Fruit fly (Drosophila melanogaster) whole organism, embryonic: ENCODE data around the gene Pgm1.

Source experiments
- Aef1 ChIP-seq: fragments of 200-800 bp; sonication (Bioruptor generic); IDR thresholded peaks from 3 replicates; pipeline ENCODE4 v1.3.6; 2022; ENCODE audit warnings: missing biosample characterization, missing genetic modification characterization
- Atf6 ChIP-seq: fragments of 200-800 bp; sonication (Bioruptor generic); IDR thresholded peaks from 2 replicates; pipeline ENCODE4 v1.3.6; 2022; ENCODE audit warnings: missing biosample characterization, missing genetic modification characterization
- CG1603 ChIP-seq: fragments of 200-800 bp; sonication (Bioruptor generic); optimal IDR thresholded peaks from 2 replicates; lab custom pipeline; 2019; ENCODE audit warnings: missing biosample characterization, mild to moderate bottlenecking, missing genetic modification characterization, moderate library complexity
- CG16813 ChIP-seq: fragments of 200-800 bp; sonication (Bioruptor generic); IDR thresholded peaks from 3 replicates; pipeline ENCODE4 v1.3.6; 2022; ENCODE audit warnings: missing biosample characterization, missing genetic modification characterization; ENCODE audit not compliant: partially characterized antibody
- CG18599 ChIP-seq: fragments of 200-800 bp; sonication (Bioruptor generic); optimal IDR thresholded peaks from 3 replicates; lab custom pipeline; 2017; ENCODE audit warnings: missing biosample characterization, missing genetic modification characterization, mild to moderate bottlenecking, moderate library complexity, missing genetic modification reagents
- CG18764 ChIP-seq: fragments of 200-800 bp; sonication (Bioruptor generic); optimal IDR thresholded peaks from 3 replicates; lab custom pipeline; 2016; ENCODE audit warnings: missing biosample characterization, missing genetic modification characterization
- CG4360 ChIP-seq: fragments of 200-800 bp; sonication (Bioruptor generic); IDR thresholded peaks from 2 replicates; pipeline ENCODE4 v1.3.6; 2022; ENCODE audit warnings: missing biosample characterization, missing genetic modification characterization
- CG6683 ChIP-seq: fragments of 200-800 bp; sonication (Bioruptor generic); optimal IDR thresholded peaks from 2 replicates; lab custom pipeline; 2017; ENCODE audit warnings: missing biosample characterization, mild to moderate bottlenecking, missing genetic modification characterization, missing genetic modification reagents
- CG6765 ChIP-seq: fragments of 200-800 bp; sonication (Bioruptor generic); optimal IDR thresholded peaks from 3 replicates; lab custom pipeline; 2017; ENCODE audit warnings: missing biosample characterization, mild to moderate bottlenecking, missing genetic modification characterization
- CG8290 ChIP-seq, 3 experiments: fragments of 200-800 bp; sonication (Bioruptor generic); optimal IDR thresholded peaks; 2 replicates each; lab custom pipeline; 2016 to 2019; ENCODE audit warnings: missing biosample characterization in 3 of 3, missing genetic modification characterization in 3 of 3, mild to moderate bottlenecking in 2 of 3, moderate library complexity in 1 of 3
- CG8388 ChIP-seq: fragments of 200-800 bp; sonication (Bioruptor generic); optimal IDR thresholded peaks from 2 replicates; lab custom pipeline; 2019; ENCODE audit warnings: missing biosample characterization, mild to moderate bottlenecking, missing genetic modification characterization, moderate library complexity
- CHES-1-like ChIP-seq: fragments of 200-800 bp; sonication (Bioruptor generic); optimal IDR thresholded peaks from 2 replicates; lab custom pipeline; 2016; ENCODE audit warnings: missing biosample characterization, missing genetic modification characterization
- Dip3 ChIP-seq: fragments of 200-800 bp; sonication (Bioruptor generic); optimal IDR thresholded peaks from 3 replicates; lab custom pipeline; 2016; ENCODE audit warnings: missing biosample characterization, missing genetic modification characterization
- Drgx ChIP-seq: fragments of 200-800 bp; sonication (Bioruptor generic); IDR thresholded peaks from 2 replicates; pipeline ENCODE4 v1.3.6; 2022; ENCODE audit warnings: missing biosample characterization, missing genetic modification characterization
- Gug ChIP-seq: fragments of 200-800 bp; sonication (Bioruptor generic); IDR thresholded peaks from 4 replicates; pipeline ENCODE4 v1.3.6; 2022; ENCODE audit warnings: missing biosample characterization, missing genetic modification characterization
- HLH54F ChIP-seq: fragments of 200-800 bp; sonication (Bioruptor generic); optimal IDR thresholded peaks from 3 replicates; lab custom pipeline; 2016; ENCODE audit warnings: missing biosample characterization, missing genetic modification characterization
- HLHmδ ChIP-seq: fragments of 200-800 bp; sonication (Bioruptor generic); optimal IDR thresholded peaks from 2 replicates; lab custom pipeline; 2018; ENCODE audit warnings: missing biosample characterization, mild to moderate bottlenecking, missing genetic modification characterization, moderate library complexity
- Hr51 ChIP-seq, 2 experiments: fragments of 200-800 bp; sonication (Bioruptor generic); optimal IDR thresholded peaks; 2 replicates in 1 of 2; 3 replicates in 1 of 2; lab custom pipeline; 2016 to 2018; ENCODE audit warnings: missing biosample characterization in 2 of 2, missing genetic modification characterization in 2 of 2, mild to moderate bottlenecking in 1 of 2, moderate library complexity in 1 of 2
- Hr78 ChIP-seq, 2 experiments: fragments of 200-800 bp in 1 of 2; fragments of >200 bp in 1 of 2; sonication (Bioruptor generic) in 1 of 2; optimal IDR thresholded peaks; 2 replicates each; lab custom pipeline; 2017 to 2019; ENCODE audit warnings: missing biosample characterization in 2 of 2, missing genetic modification characterization in 2 of 2, mild to moderate bottlenecking in 1 of 2, moderate library complexity in 1 of 2
- Lim3 ChIP-seq: fragments of 200-800 bp; sonication (Bioruptor generic); IDR thresholded peaks from 2 replicates; pipeline ENCODE4 v1.3.6; 2022; ENCODE audit warnings: missing biosample characterization, missing genetic modification characterization
- NfI ChIP-seq: fragments of 200-800 bp; sonication (Bioruptor generic); optimal IDR thresholded peaks from 3 replicates; lab custom pipeline; 2018; ENCODE audit warnings: missing biosample characterization, mild to moderate bottlenecking, missing genetic modification characterization, moderate library complexity
- Ssrp ChIP-seq: fragments of 200-800 bp; sonication (Bioruptor generic); optimal IDR thresholded peaks from 2 replicates; lab custom pipeline; 2018; ENCODE audit warnings: missing biosample characterization, mild to moderate bottlenecking, missing genetic modification characterization, moderate library complexity
- Taf1 ChIP-seq: fragments of 200-800 bp; sonication (Bioruptor generic); IDR thresholded peaks from 2 replicates; pipeline ENCODE4 v1.3.6; 2022; ENCODE audit warnings: missing biosample characterization, missing genetic modification characterization
- ab ChIP-seq: fragments of 200-800 bp; sonication (Bioruptor generic); optimal IDR thresholded peaks from 2 replicates; lab custom pipeline; 2016; ENCODE audit warnings: missing biosample characterization, missing genetic modification characterization
- al ChIP-seq: fragments of 200-800 bp; sonication (Bioruptor generic); IDR thresholded peaks from 2 replicates; pipeline ENCODE4 v1.3.6; 2022; ENCODE audit warnings: missing biosample characterization, missing genetic modification characterization
- az2 ChIP-seq: fragments of 200-800 bp; sonication (Bioruptor generic); optimal IDR thresholded peaks from 3 replicates; lab custom pipeline; 2016; ENCODE audit warnings: missing biosample characterization, missing genetic modification characterization
- bcd ChIP-seq: fragments of 200-800 bp; sonication (Bioruptor generic); optimal IDR thresholded peaks from 2 replicates; lab custom pipeline; 2017; ENCODE audit warnings: missing biosample characterization, mild to moderate bottlenecking, missing genetic modification characterization
- br ChIP-seq: fragments of >200 bp; optimal IDR thresholded peaks from 2 replicates; lab custom pipeline; 2017
- cas ChIP-seq: fragments of 200-800 bp; sonication (Bioruptor generic); IDR thresholded peaks from 2 replicates; pipeline ENCODE4 v1.3.6; 2022; ENCODE audit warnings: missing biosample characterization, missing genetic modification characterization
- chn ChIP-seq: fragments of 200-800 bp; sonication (Bioruptor generic); optimal IDR thresholded peaks from 2 replicates; lab custom pipeline; 2016; ENCODE audit warnings: missing biosample characterization, missing genetic modification characterization
- disco-r ChIP-seq: fragments of 200-800 bp; sonication (Bioruptor generic); optimal IDR thresholded peaks from 2 replicates; lab custom pipeline; 2016; ENCODE audit warnings: missing biosample characterization, missing genetic modification characterization
- dmrt99B ChIP-seq: fragments of 200-800 bp; sonication (Bioruptor generic); optimal IDR thresholded peaks from 2 replicates; lab custom pipeline; 2018; ENCODE audit warnings: missing biosample characterization, mild to moderate bottlenecking, missing genetic modification characterization, moderate library complexity
- ems ChIP-seq: fragments of 200-800 bp; sonication (Bioruptor generic); optimal IDR thresholded peaks from 3 replicates; lab custom pipeline; 2016; ENCODE audit warnings: missing biosample characterization, missing genetic modification characterization
- en ChIP-seq: fragments of 200-800 bp; sonication (Bioruptor generic); optimal IDR thresholded peaks from 2 replicates; lab custom pipeline; 2016; ENCODE audit warnings: missing biosample characterization, missing genetic modification characterization
- fu2 ChIP-seq: fragments of 200-800 bp; sonication (Bioruptor generic); optimal IDR thresholded peaks from 2 replicates; lab custom pipeline; 2016; ENCODE audit warnings: missing biosample characterization, missing genetic modification characterization
- gce ChIP-seq: fragments of 200-800 bp; sonication (Bioruptor generic); IDR thresholded peaks from 3 replicates; pipeline ENCODE4 v1.3.6; 2022; ENCODE audit warnings: missing biosample characterization, missing genetic modification characterization
- gcm2 ChIP-seq: fragments of 200-800 bp; sonication (Bioruptor generic); optimal IDR thresholded peaks from 2 replicates; lab custom pipeline; 2016; ENCODE audit warnings: missing biosample characterization, missing genetic modification characterization
- gfzf ChIP-seq: fragments of 200-800 bp; sonication (Bioruptor generic); optimal IDR thresholded peaks from 2 replicates; lab custom pipeline; 2016; ENCODE audit warnings: missing biosample characterization, mild to moderate bottlenecking, missing genetic modification characterization, moderate library complexity
- jumu ChIP-seq: fragments of 200-800 bp; sonication (Bioruptor generic); optimal IDR thresholded peaks from 3 replicates; lab custom pipeline; 2016; ENCODE audit warnings: missing biosample characterization, missing genetic modification characterization
- kay ChIP-seq: fragments of 200-800 bp; sonication (Bioruptor generic); optimal IDR thresholded peaks from 2 replicates; lab custom pipeline; 2016; ENCODE audit warnings: missing biosample characterization, missing genetic modification characterization
- lbe ChIP-seq: fragments of 200-800 bp; sonication (Bioruptor generic); optimal IDR thresholded peaks from 2 replicates; lab custom pipeline; 2016; ENCODE audit warnings: missing biosample characterization, mild to moderate bottlenecking, missing genetic modification characterization
- mld ChIP-seq: fragments of 200-800 bp; sonication (Bioruptor generic); IDR thresholded peaks from 3 replicates; pipeline ENCODE4 v1.3.6; 2022; ENCODE audit warnings: missing biosample characterization, missing genetic modification characterization; ENCODE audit not compliant: partially characterized antibody
- nerfin-2 ChIP-seq: fragments of 200-800 bp; sonication (Bioruptor generic); IDR thresholded peaks from 2 replicates; pipeline ENCODE4 v1.3.6; 2022; ENCODE audit warnings: missing biosample characterization, missing genetic modification characterization; ENCODE audit not compliant: partially characterized antibody
- odd ChIP-seq: fragments of 200-800 bp; sonication (Bioruptor generic); optimal IDR thresholded peaks from 2 replicates; lab custom pipeline; 2017; ENCODE audit warnings: missing biosample characterization, mild to moderate bottlenecking, missing genetic modification characterization
- pfk ChIP-seq: fragments of 200-800 bp; sonication (Bioruptor generic); optimal IDR thresholded peaks from 2 replicates; lab custom pipeline; 2018; ENCODE audit warnings: missing biosample characterization, mild to moderate bottlenecking, missing genetic modification characterization, moderate library complexity
- ranshi ChIP-seq: fragments of 200-800 bp; sonication (Bioruptor generic); IDR thresholded peaks from 2 replicates; pipeline ENCODE4 v1.3.6; 2022; ENCODE audit warnings: missing biosample characterization, missing genetic modification characterization
- seq ChIP-seq: fragments of 200-800 bp; sonication (Bioruptor generic); IDR thresholded peaks from 2 replicates; pipeline ENCODE4 v1.3.6; 2022; ENCODE audit warnings: missing biosample characterization, missing genetic modification characterization
- sug ChIP-seq: fragments of 200-800 bp; optimal IDR thresholded peaks from 2 replicates; lab custom pipeline; 2019; ENCODE audit warnings: missing biosample characterization, mild to moderate bottlenecking, missing genetic modification characterization, moderate library complexity
- tin ChIP-seq: fragments of 200-800 bp; sonication (Bioruptor generic); optimal IDR thresholded peaks from 3 replicates; lab custom pipeline; 2016; ENCODE audit warnings: missing biosample characterization, missing genetic modification characterization

The Pgm1 gene

dm6 chr3L:16161847-16162556 is 33.7 kb upstream of the Pgm1 start (continued):
- TF ChIP-seq odd (GFP tag; lab: Kevin White, UChicago) (peak; percentile 67), CG6683 (GFP tag; lab: Kevin White, UChicago) (peak; percentile 52), jumu (GFP tag; lab: Kevin White, UChicago) (peak; percentile 44), dmrt99B (peak; percentile 85), CG6765 (GFP tag; lab: Kevin White, UChicago) (peak; percentile 68), CG18764 (GFP tag; lab: Kevin White, UChicago) (peak; percentile 24), ems (no peak), Taf1 (GFP tag; lab: Robert Waterston, UW) (peak; percentile 56), CG18599 (peak; percentile 91), pfk (GFP tag; lab: Kevin White, UChicago) (no peak), ab (GFP tag; lab: Kevin White, UChicago) (peak; percentile 22), lbe (no peak), fu2 (peak; percentile 84), HLH54F (GFP tag; lab: Kevin White, UChicago) (peak; percentile 74), kay (no peak), CG4360 (GFP tag; lab: Robert Waterston, UW) (no peak), NfI (peak; percentile 69), Lim3 (GFP tag; lab: Robert Waterston, UW) (no peak), Atf6 (GFP tag; lab: Robert Waterston, UW) (peak; percentile 72), chn (peak; percentile 56), al (GFP tag; lab: Robert Waterston, UW) (0 out of 2 replicates have a peak, but pooled peaks have one; percentile 48), CG16813 (GFP tag; lab: Robert Waterston, UW) (no peak), seq (GFP tag; lab: Robert Waterston, UW) (peak; percentile 70), gfzf (GFP tag; lab: Kevin White, UChicago) (no peak), Gug (peak; percentile 26; the same call in 1 of the 4 replicates), Aef1 (GFP tag; lab: Robert Waterston, UW) (no peak; the same call in 1 of the 3 replicates), Ssrp (tag; lab: Kevin White, UChicago) (peak; percentile 59), CG1603 (tag; lab: Kevin White, UChicago) (no peak), HLHmδ (GFP tag; lab: Kevin White, UChicago) (no peak), CG8388 (GFP tag; lab: Kevin White, UChicago) (peak; percentile 60), disco-r (no peak), Hr51 (GFP tag; optimal IDR thresholded peaks at IDR 0.05; lab: Kevin White, UChicago) (peak; percentile 39 to 81), bcd (GFP tag; lab: Kevin White, UChicago) (peak; percentile 63), br (lab: Kevin White, UChicago) (no peak), CHES-1-like (peak; percentile 64), gcm2 (GFP tag; lab: Kevin White, UChicago) (no peak), Drgx (peak; percentile 69), nerfin-2 (GFP tag; lab: Robert Waterston, UW) (no peak), CG8290 (GFP tag; optimal IDR thresholded peaks at IDR 0.05; lab: Kevin White, UChicago) (peak; percentile 32), CG8290 (tag; optimal IDR thresholded peaks at IDR 0.05; lab: Kevin White, UChicago) (no peak), en (GFP tag; lab: Kevin White, UChicago) (no peak), tin (GFP tag; lab: Kevin White, UChicago) (peak; percentile 68), Dip3 (peak; percentile 74), cas (GFP tag; lab: Robert Waterston, UW) (no peak), mld (GFP tag; lab: Robert Waterston, UW) (no peak), sug (tag; lab: Kevin White, UChicago) (peak; percentile 65), Hr78 (GFP tag; optimal IDR thresholded peaks at IDR 0.05; lab: Kevin White, UChicago) (peak in 1 of 2 experiments; percentile 49), ranshi (no peak), az2 (GFP tag; lab: Kevin White, UChicago) (peak; percentile 71), gce (GFP tag; lab: Robert Waterston, UW) (peak; percentile 27; the same call in 1 of the 3 replicates)
